Worm (Caenorhabditis elegans): ENCODE results near the gene Y55F3AR.2.

The Y55F3AR.2 gene

DNA sequence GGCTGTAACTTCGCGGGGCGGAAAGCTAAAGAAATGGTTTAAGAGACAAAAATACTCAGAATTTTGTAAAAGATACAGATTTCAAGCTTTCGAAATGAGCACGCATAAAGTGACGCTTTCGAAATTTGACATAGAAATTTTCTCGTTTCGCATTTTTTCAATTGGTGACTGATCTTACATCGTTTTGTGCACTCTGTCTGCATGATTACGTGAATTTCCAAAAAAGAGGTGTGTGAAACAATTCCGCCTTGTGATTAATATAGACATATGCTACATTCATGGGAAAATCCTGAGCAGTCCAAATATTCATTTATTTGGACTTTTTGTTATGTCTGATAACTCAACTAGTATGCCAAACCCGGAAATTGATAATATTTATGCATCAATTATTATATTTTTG, 48.7 kb upstream of the Y55F3AR.2 start, which contains the start of gene srx-12 (continued):
- TF ChIP-seq F10E7.11 (tag; optimal IDR thresholded peaks at IDR 0.05), result no peak

DNA sequence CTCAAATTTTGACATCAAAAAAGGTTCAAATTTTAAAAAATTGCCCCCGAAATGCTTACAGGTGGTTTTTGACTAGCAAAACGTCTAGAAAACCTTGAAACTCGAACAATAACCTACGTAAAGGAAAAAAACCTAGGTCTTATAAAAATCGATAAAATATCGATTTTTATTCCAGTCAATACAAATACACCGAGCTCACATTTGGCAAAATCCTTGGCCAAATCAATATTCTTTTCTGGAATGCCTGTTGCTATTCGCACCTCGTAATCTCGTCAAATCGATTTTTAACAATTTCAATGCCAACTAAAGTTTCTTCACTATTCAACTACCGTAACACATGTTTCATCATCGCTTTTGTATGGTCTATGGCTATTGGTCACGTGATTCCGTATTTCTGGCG, 47.3 kb upstream of the Y55F3AR.2 start:
- no peak for TF ChIP-seq snpc-1.3 (tag; optimal IDR thresholded peaks at IDR 0.05; ENCODE audit: insufficient read depth)

DNA sequence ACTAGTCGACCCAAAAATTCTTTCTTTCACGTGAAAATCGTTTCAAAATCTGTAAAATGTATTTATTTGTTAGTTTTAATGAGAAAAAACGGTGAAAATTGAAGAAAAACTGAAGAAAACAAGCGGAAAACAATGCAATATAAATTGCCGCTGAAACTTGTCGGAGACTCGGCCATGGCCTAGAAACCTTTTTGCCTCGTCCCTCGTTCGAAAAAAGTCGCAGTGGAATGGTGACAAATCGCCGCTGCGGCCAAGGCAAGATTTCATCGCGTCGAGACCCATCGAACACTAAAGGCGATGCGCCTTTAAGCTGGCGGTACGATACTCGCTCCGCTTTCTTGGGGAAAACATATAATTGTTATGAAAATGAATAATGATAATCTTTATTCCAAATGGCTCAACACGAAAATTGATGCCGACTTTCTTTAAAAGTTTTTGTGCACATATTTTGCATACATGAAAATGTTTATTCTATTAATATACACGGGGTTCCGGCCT, 42.7 kb upstream of the Y55F3AR.2 start, which contains the start of gene Y55F3AM.21:
Gene Y55F3AM.21 (minus strand): TSS at position 51 of the 498 bp plus-strand sequence.
- peak; percentile 75 for TF ChIP-seq F33H1.4 (GFP tag; IDR thresholded peaks at IDR 0.05)
- 0 out of 2 replicates have a peak, but pooled peaks have one; percentile 24 for TF ChIP-seq attf-3 (GFP tag; conservative IDR thresholded peaks at IDR 0.05)
- peak; percentile 40 for TF ChIP-seq lsl-1 (GFP tag; optimal IDR thresholded peaks at IDR 0.05)
- peak; percentile 61 for TF ChIP-seq xnd-1 (tag; optimal IDR thresholded peaks at IDR 0.05)
- TF ChIP-seq madf-6 (GFP tag; IDR thresholded peaks at IDR 0.05), result peak; percentile 64

DNA sequence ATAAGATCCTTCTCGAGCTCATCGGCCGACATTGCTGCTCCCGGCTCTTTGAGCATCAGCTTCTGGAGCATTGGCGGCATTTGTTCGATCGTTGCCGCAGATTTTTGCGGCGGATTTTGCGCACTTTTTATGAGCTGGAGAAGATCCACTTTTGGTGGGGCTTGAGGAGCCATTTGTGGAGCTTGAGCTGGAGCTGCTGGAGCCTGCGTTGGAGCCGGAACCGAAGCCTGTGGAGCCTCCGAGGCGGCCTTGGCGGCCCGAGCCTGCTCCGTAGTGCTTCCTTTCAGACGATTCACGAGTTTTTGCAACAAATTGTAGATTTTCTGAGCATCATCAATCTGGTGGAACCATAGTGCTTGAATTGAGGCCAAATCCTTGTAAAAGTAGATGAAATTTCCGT, 40.4 kb upstream of the Y55F3AR.2 start:
- no peak for TF ChIP-seq aptf-3 (GFP tag; IDR thresholded peaks at IDR 0.05)
- TF ChIP-seq egrh-3 (GFP tag; IDR thresholded peaks at IDR 0.05), result peak; percentile 77; the same call in 1 of the 2 replicates
- peak; percentile 85 for TF ChIP-seq zfh-2 (GFP tag; conservative IDR thresholded peaks at IDR 0.05)

DNA sequence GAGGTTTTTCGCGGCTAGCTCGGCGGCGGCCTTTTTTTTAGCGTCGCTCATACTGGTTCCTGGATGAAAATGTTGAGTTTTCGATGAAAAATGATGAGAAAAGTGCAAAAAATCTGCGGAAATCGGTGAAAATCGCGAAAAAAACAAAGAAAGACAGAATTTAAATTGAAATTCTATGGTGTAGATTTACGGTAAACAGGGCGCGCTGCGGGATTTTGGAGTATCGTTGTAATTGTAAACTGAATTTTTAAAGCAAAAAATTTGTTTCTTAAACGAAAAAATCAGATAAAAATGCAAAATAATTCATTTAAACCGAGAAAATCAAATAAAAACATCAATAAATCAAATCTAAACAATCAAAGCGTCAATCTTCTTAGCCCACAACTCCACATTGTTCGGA, 39.6 kb upstream of the Y55F3AR.2 start, which contains the start of gene dcap-1:
Gene dcap-1 (minus strand): TSS at position 59 of the 400 bp plus-strand sequence.
- TF ChIP-seq attf-6 (GFP tag; IDR thresholded peaks at IDR 0.05), result no peak
- no peak for TF ChIP-seq nhr-80 (tag; optimal IDR thresholded peaks at IDR 0.05)
- TF ChIP-seq aptf-2 (GFP tag; conservative IDR thresholded peaks at IDR 0.05), result no peak
- no peak for TF ChIP-seq lin-40 (tag; optimal IDR thresholded peaks at IDR 0.05)
- no peak for TF ChIP-seq ztf-28 (GFP tag; IDR thresholded peaks at IDR 0.05)
- TF ChIP-seq T26A5.8 (tag; optimal IDR thresholded peaks at IDR 0.05), result no peak
- TF ChIP-seq attf-3 (GFP tag; conservative IDR thresholded peaks at IDR 0.05), result peak; percentile 96
- no peak for TF ChIP-seq xnd-1 (tag; optimal IDR thresholded peaks at IDR 0.05)
- peak in 1 of 3 experiments; percentile 40 for TF ChIP-seq lin-35 (GFP tag; optimal IDR thresholded peaks at IDR 0.05)
- peak; percentile 19; the same call in 1 of the 2 replicates for TF ChIP-seq mcd-1 (GFP tag; IDR thresholded peaks at IDR 0.05)
- no peak for TF ChIP-seq B0261.1 (tag; optimal IDR thresholded peaks at IDR 0.05)
- no peak for TF ChIP-seq C17E4.6 (GFP tag; IDR thresholded peaks at IDR 0.05)
- no peak for TF ChIP-seq lag-1 (GFP tag; IDR thresholded peaks at IDR 0.05)
- TF ChIP-seq egrh-3 (GFP tag; IDR thresholded peaks at IDR 0.05), result no peak
- no peak for TF ChIP-seq ztf-25 (GFP tag; IDR thresholded peaks at IDR 0.05)
- TF ChIP-seq rec-8 (tag; optimal IDR thresholded peaks at IDR 0.05), result no peak
- no peak for TF ChIP-seq dox-1 (GFP tag; IDR thresholded peaks at IDR 0.05)
- TF ChIP-seq madf-10 (tag; optimal IDR thresholded peaks at IDR 0.05), result no peak

DNA sequence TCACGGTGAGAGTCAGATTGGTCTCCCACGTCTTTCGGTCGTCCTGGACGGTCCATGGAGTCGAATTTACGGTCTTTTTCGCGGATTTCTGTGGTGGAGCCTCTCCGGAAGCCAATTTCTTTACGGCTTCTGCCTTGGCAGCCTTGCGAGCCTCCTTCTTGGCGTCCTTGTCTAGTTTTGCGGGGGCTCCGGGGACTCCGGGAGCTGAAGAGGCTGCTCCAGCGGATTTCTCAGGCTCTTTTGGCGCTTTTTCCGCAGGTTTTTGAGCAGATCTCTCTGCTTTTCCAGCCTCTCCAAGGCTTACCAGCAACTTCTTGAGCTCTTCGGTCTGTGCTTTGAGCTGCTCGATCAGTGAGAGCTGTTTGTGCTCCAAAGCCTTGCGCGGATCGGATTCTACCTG, 38.6 kb upstream of the Y55F3AR.2 start:
- TF ChIP-seq sea-2 (GFP tag; IDR thresholded peaks at IDR 0.05), result no peak
- no peak for TF ChIP-seq Y79H2A.3 (GFP tag; conservative IDR thresholded peaks at IDR 0.05)
- TF ChIP-seq lin-26 (GFP tag; IDR thresholded peaks at IDR 0.05), result no peak
- no peak for TF ChIP-seq tbx-9 (tag; optimal IDR thresholded peaks at IDR 0.05; ENCODE audit: borderline replicate concordance)
- TF ChIP-seq lin-35 (GFP tag; optimal IDR thresholded peaks at IDR 0.05), result no peak
- TF ChIP-seq nhr-179 (tag; optimal IDR thresholded peaks at IDR 0.05), result no peak
- no peak for TF ChIP-seq ztf-3 (GFP tag; optimal IDR thresholded peaks at IDR 0.05)
- TF ChIP-seq egrh-3 (GFP tag; IDR thresholded peaks at IDR 0.05), result peak; percentile 66; the same call in 1 of the 2 replicates
- no peak for TF ChIP-seq F57A8.1 (GFP tag; optimal IDR thresholded peaks at IDR 0.05)
- no peak for TF ChIP-seq Y56A3A.18 (GFP tag; IDR thresholded peaks at IDR 0.05)
- no peak for TF ChIP-seq C06A6.2 (GFP tag; conservative IDR thresholded peaks at IDR 0.05)
- no peak for TF ChIP-seq F57C9.4 (tag; optimal IDR thresholded peaks at IDR 0.05)
- no peak for TF ChIP-seq F33H1.4 (GFP tag; IDR thresholded peaks at IDR 0.05)
- no peak for TF ChIP-seq B0261.1 (tag; optimal IDR thresholded peaks at IDR 0.05)
- TF ChIP-seq egl-18 (GFP tag; IDR thresholded peaks at IDR 0.05), result no peak
- no peak for TF ChIP-seq cebp-2 (GFP tag; IDR thresholded peaks at IDR 0.05)
- peak; percentile 85 for TF ChIP-seq zfh-2 (GFP tag; conservative IDR thresholded peaks at IDR 0.05)
- TF ChIP-seq ZK185.1 (tag; optimal IDR thresholded peaks at IDR 0.05; ENCODE audit: poor library complexity, severe bottlenecking), result no peak
- TF ChIP-seq ceh-91 (GFP tag; IDR thresholded peaks at IDR 0.05), result no peak
